Fruit fly (Drosophila melanogaster) whole organism, adult: ENCODE data around the gene SdhBL.

Experiments
- CG14711 ChIP-seq: fragments of 200-800 bp; sonication (Bioruptor generic); optimal IDR thresholded peaks from 2 replicates; lab custom pipeline; 2018; ENCODE audit warnings: missing biosample characterization, mild to moderate bottlenecking, missing genetic modification characterization, moderate library complexity
- CG1620 ChIP-seq: fragments of 200-800 bp; sonication (Bioruptor generic); optimal IDR thresholded peaks from 2 replicates; lab custom pipeline; 2016; ENCODE audit warnings: missing biosample characterization, missing genetic modification characterization
- CG33017 ChIP-seq: fragments of 200-800 bp; sonication (Bioruptor generic); optimal IDR thresholded peaks from 2 replicates; lab custom pipeline; 2018; ENCODE audit warnings: missing biosample characterization, mild to moderate bottlenecking, missing genetic modification characterization, moderate library complexity
- CG7101 ChIP-seq: fragments of 200-800 bp; sonication (Bioruptor generic); optimal IDR thresholded peaks from 2 replicates; lab custom pipeline; 2018; ENCODE audit warnings: missing biosample characterization, mild to moderate bottlenecking, missing genetic modification characterization, moderate library complexity
- Clk ChIP-seq: fragments of 200-800 bp; sonication (Bioruptor generic); optimal IDR thresholded peaks from 2 replicates; lab custom pipeline; 2017; ENCODE audit warnings: missing biosample characterization, missing genetic modification characterization
- Crg-1 ChIP-seq: fragments of 200-800 bp; sonication (Bioruptor generic); optimal IDR thresholded peaks from 2 replicates; lab custom pipeline; 2016; ENCODE audit warnings: missing biosample characterization, missing genetic modification characterization
- Hr96 ChIP-seq: fragments of 200-800 bp; sonication (Bioruptor generic); optimal IDR thresholded peaks from 2 replicates; lab custom pipeline; 2016; ENCODE audit warnings: missing biosample characterization, missing genetic modification characterization
- cic ChIP-seq: fragments of 200-800 bp; sonication (Bioruptor generic); optimal IDR thresholded peaks from 2 replicates; lab custom pipeline; 2017; ENCODE audit warnings: missing biosample characterization, mild to moderate bottlenecking, missing genetic modification characterization, moderate library complexity
- ovo ChIP-seq: fragments of 200-800 bp; sonication (Bioruptor generic); optimal IDR thresholded peaks from 2 replicates; lab custom pipeline; 2016; ENCODE audit warnings: missing biosample characterization, missing genetic modification characterization

DNA sequence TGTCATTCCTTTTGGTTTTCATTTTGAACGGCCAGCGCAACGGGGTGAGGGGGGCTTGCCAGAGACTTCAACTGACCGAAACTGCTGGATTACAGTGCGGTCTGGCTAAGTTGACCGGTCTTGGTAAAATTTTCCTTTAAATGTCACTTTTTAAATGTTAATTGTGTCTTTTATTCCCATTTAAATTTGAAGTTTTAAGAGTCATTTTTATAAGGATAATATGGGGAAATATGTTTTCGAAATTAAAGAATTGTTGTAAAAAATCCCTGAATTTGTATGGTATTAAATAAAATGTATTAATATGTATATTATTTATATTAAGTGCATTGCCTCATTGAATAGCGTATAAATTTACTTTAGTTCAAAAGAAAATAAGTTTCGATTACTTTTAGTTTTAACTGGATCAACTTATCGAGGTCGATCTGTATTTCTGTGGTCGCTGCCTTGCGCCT, 34.4 kb downstream of the SdhBL start:
- TF ChIP-seq CG1620 (GFP tag; lab: Kevin White, UChicago) (no peak), CG7101 (tag; lab: Kevin White, UChicago) (no peak), Crg-1 (no peak), Clk (GFP tag; lab: Kevin White, UChicago) (no peak), CG33017 (no peak), Hr96 (GFP tag; lab: Kevin White, UChicago) (no peak), cic (GFP tag; lab: Kevin White, UChicago) (no peak), ovo (no peak), CG14711 (tag; lab: Kevin White, UChicago) (no peak)
